Worm (Caenorhabditis elegans) whole organism, late embryonic: ENCODE measurements around the gene F01D5.8.

ENCODE experiments used
- K02D7.2 ChIP-seq: sonication (generic microtip); optimal IDR thresholded peaks from 2 replicates; lab custom pipeline; 2017; ENCODE audit warnings: mild to moderate bottlenecking, missing genetic modification characterization, missing compliant biosample characterization
- T23F11.4 ChIP-seq: fragments of 200-800 bp; sonication (Bioruptor generic); optimal IDR thresholded peaks from 2 replicates; lab custom pipeline; 2018; ENCODE audit warnings: mild to moderate bottlenecking, missing genetic modification characterization, missing compliant biosample characterization
- ceh-2 ChIP-seq: sonication (generic microtip); optimal IDR thresholded peaks from 2 replicates; lab custom pipeline; 2016; ENCODE audit warnings: missing genotype, missing genetic modification characterization, missing compliant biosample characterization
- ceh-30 ChIP-seq: fragments of 150-350 bp; optimal IDR thresholded peaks from 2 replicates; lab custom pipeline; 2014; ENCODE audit warnings: missing biosample characterization, missing genetic modification characterization
- hlh-8 ChIP-seq: sonication (generic microtip); optimal IDR thresholded peaks from 2 replicates; lab custom pipeline; 2016; ENCODE audit warnings: missing genotype, missing genetic modification characterization, missing compliant biosample characterization
- nhr-11 ChIP-seq: fragments of 150-350 bp; optimal IDR thresholded peaks from 2 replicates; lab custom pipeline; 2014; ENCODE audit warnings: missing biosample characterization, missing genetic modification characterization
- odd-2 ChIP-seq: sonication (generic microtip); optimal IDR thresholded peaks from 2 replicates; lab custom pipeline; 2017; ENCODE audit warnings: antibody characterized with exemption, mild to moderate bottlenecking, missing genetic modification characterization, missing compliant biosample characterization
- pax-1 ChIP-seq: fragments of 150-350 bp; optimal IDR thresholded peaks from 2 replicates; lab custom pipeline; 2014; ENCODE audit warnings: missing biosample characterization, missing genetic modification characterization
- unc-55 ChIP-seq: sonication (generic microtip); optimal IDR thresholded peaks from 2 replicates; lab custom pipeline; 2017; ENCODE audit warnings: missing biosample characterization, missing genetic modification reagents, missing genetic modification characterization
- ztf-16 ChIP-seq: sonication (generic microtip); optimal IDR thresholded peaks from 2 replicates; lab custom pipeline; 2017; ENCODE audit warnings: missing genetic modification characterization, missing compliant biosample characterization

DNA sequence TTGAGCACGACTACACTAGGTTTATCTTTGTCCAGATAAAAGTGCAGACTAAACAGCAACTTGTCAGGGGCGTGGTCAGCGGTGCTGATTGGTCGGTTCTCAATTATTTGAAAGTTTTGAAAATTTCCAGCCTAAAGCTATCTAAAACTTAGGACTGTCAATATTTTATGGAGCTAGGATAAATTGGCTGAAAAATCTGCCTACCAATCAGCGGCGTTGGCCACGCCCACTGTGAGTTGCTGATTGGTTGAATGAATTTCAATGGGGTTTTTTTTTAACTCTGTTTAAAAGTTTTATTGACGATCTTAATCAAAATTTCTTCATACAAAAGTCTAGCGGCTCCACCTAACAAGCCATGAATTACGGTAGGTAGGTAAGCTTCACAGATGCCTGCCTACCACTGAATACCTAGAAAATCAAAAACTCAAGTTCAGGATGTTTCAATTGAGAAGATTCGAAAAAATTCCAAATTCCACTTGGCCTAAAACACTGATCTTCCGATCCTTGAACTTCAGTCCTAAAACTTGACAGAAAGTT is 35.5 kb downstream of the F01D5.8 start:
- TF ChIP-seq ceh-2 (no peak), K02D7.2 (tag; lab: Kevin White, UChicago) (no peak), ceh-30 (tag; lab: Kevin White, UChicago) (no peak), ztf-16 (tag; lab: Kevin White, UChicago) (no peak), hlh-8 (tag; lab: Kevin White, UChicago) (no peak), unc-55 (GFP tag; lab: Kevin White, UChicago) (no peak), pax-1 (tag; lab: Kevin White, UChicago) (no peak), odd-2 (tag; lab: Kevin White, UChicago) (no peak), nhr-11 (tag; lab: Kevin White, UChicago) (no peak), T23F11.4 (GFP tag; lab: Kevin White, UChicago) (no peak)
